Worm (Caenorhabditis elegans): ENCODE data around the gene Y43F8C.15.

DNA sequence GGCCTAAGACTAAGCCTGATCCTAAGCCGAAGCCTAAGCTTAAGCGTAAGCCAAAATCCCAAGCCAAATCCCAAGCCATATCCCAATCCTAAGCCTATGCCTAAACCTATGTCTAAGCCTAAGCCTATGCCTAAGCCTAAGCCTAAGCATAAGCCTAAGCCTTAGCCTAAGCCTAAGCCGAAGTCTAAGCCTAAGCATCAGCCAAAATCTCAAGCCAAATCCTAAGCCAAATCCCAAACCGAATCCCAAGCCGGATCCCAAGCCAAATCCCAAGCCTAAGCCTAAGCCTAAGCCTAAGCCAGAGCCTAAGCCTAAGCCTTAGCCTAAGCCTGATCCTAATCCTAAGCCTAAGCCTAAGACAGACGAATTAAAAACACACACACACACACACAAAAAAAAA lies 36.7 kb upstream of the Y43F8C.15 start:
- TF ChIP-seq dmd-4 (tag; optimal IDR thresholded peaks at IDR 0.05) (no peak), aly-2 (tag; optimal IDR thresholded peaks at IDR 0.05) (no peak), crh-2 (tag; optimal IDR thresholded peaks at IDR 0.05) (no peak), sma-3 (GFP tag; optimal IDR thresholded peaks at IDR 0.05) (no peak), unc-39 (tag; optimal IDR thresholded peaks at IDR 0.05) (no peak), lin-39 (tag; optimal IDR thresholded peaks at IDR 0.05) (no peak), R02D3.7 (tag; optimal IDR thresholded peaks at IDR 0.05) (no peak), blmp-1 (tag; optimal IDR thresholded peaks at IDR 0.05; ENCODE audit: insufficient read depth) (no peak), nhr-12 (tag; optimal IDR thresholded peaks at IDR 0.05) (no peak), ztf-1 (GFP tag; conservative IDR thresholded peaks at IDR 0.05) (no peak), zag-1 (tag; optimal IDR thresholded peaks at IDR 0.05) (no peak)

Data from whole organism, L2 larva.